Fruit fly (Drosophila melanogaster): Measurements from ENCODE around the gene mei-38.

dm6 chrX:1470562-1470961, 6.3 kb upstream of the mei-38 start, which contains the start of gene pck:
- no peak for TF ChIP-seq Hnf4 (GFP tag; optimal IDR thresholded peaks at IDR 0.05)
- no peak for TF ChIP-seq Hr78 (GFP tag; optimal IDR thresholded peaks at IDR 0.05)
- TF ChIP-seq pan (optimal IDR thresholded peaks at IDR 0.05), result no peak
- TF ChIP-seq Dif (GFP tag; optimal IDR thresholded peaks at IDR 0.05; ENCODE audit: partially characterized antibody), result no peak
- TF ChIP-seq Sp1 (GFP tag; optimal IDR thresholded peaks at IDR 0.05), result peak; percentile 51
- TF ChIP-seq fru (GFP tag; optimal IDR thresholded peaks at IDR 0.05), result peak; percentile 75
- no peak for TF ChIP-seq jim (GFP tag; optimal IDR thresholded peaks at IDR 0.05)
- no peak for TF ChIP-seq woc (GFP tag; optimal IDR thresholded peaks at IDR 0.05)
- no peak for TF ChIP-seq lola (GFP tag; optimal IDR thresholded peaks at IDR 0.05)
- no peak for TF ChIP-seq N (GFP tag; optimal IDR thresholded peaks at IDR 0.05)
- TF ChIP-seq Rel (GFP tag; optimal IDR thresholded peaks at IDR 0.05), result no peak
- TF ChIP-seq Rel (tag; optimal IDR thresholded peaks at IDR 0.05), result peak; percentile 19
- no peak for TF ChIP-seq CG9705 (GFP tag; optimal IDR thresholded peaks at IDR 0.05)
